Fruit fly (Drosophila melanogaster) whole organism, wandering third instar larva: ENCODE data around the gene CG13287.

ENCODE experiments used
- Abd-B ChIP-seq: fragments of >200 bp; optimal IDR thresholded peaks from 2 replicates; lab custom pipeline; 2017; ENCODE audit warnings: missing biosample characterization, missing genetic modification characterization
- CG32264 ChIP-seq: fragments of 200-800 bp; sonication (Bioruptor generic); optimal IDR thresholded peaks from 2 replicates; lab custom pipeline; 2016; ENCODE audit warnings: missing biosample characterization, missing genetic modification characterization
- CG9705 ChIP-seq: fragments of 200-800 bp; sonication (Bioruptor generic); optimal IDR thresholded peaks from 2 replicates; lab custom pipeline; 2018; ENCODE audit warnings: missing biosample characterization, mild to moderate bottlenecking, missing genetic modification characterization
- Dif ChIP-seq: fragments of 200-275, 200-300 bp; sonication (Bioruptor generic); optimal IDR thresholded peaks from 2 replicates; lab custom pipeline; 2018; ENCODE audit warnings: missing biosample characterization, missing genetic modification characterization; ENCODE audit not compliant: partially characterized antibody
- GATAd ChIP-seq: sonication (Bioruptor generic); optimal IDR thresholded peaks from 2 replicates; lab custom pipeline; 2016; ENCODE audit warnings: missing biosample characterization, missing genetic modification characterization
- Hnf4 ChIP-seq: fragments of 200-800 bp; sonication (Bioruptor generic); optimal IDR thresholded peaks from 2 replicates; lab custom pipeline; 2016; ENCODE audit warnings: missing biosample characterization, mild to moderate bottlenecking, missing genetic modification characterization
- Hr78 ChIP-seq: fragments of >200 bp; optimal IDR thresholded peaks from 2 replicates; lab custom pipeline; 2017; ENCODE audit warnings: missing biosample characterization, missing genetic modification characterization
- Hr83 ChIP-seq: fragments of 200-300 bp; sonication (Bioruptor generic); optimal IDR thresholded peaks from 2 replicates; lab custom pipeline; 2016; ENCODE audit warnings: missing biosample characterization, mild to moderate bottlenecking, missing genetic modification characterization, moderate library complexity; ENCODE audit not compliant: poor library complexity, severe bottlenecking
- Jra ChIP-seq: sonication (Bioruptor generic); optimal IDR thresholded peaks from 2 replicates; lab custom pipeline; 2016; ENCODE audit warnings: missing biosample characterization, missing genetic modification characterization
- Mio ChIP-seq: sonication (Bioruptor generic); optimal IDR thresholded peaks from 2 replicates; lab custom pipeline; 2016; ENCODE audit warnings: missing biosample characterization, missing genetic modification characterization
- Myc ChIP-seq: fragments of >200 bp; optimal IDR thresholded peaks from 2 replicates; lab custom pipeline; 2017
- N ChIP-seq: fragments of >200 bp; optimal IDR thresholded peaks from 2 replicates; lab custom pipeline; 2018; ENCODE audit warnings: missing biosample characterization, missing external identifiers, missing genetic modification characterization
- OdsH ChIP-seq: fragments of 200-800 bp; sonication (Bioruptor generic); optimal IDR thresholded peaks from 2 replicates; lab custom pipeline; 2016; ENCODE audit warnings: missing biosample characterization, mild to moderate bottlenecking, missing genetic modification characterization
- Rel ChIP-seq, 2 experiments: fragments of 200-800 bp; sonication (Bioruptor generic) in 1 of 2; optimal IDR thresholded peaks; 2 replicates in 1 of 2; 3 replicates in 1 of 2; lab custom pipeline; 2016 to 2019; ENCODE audit warnings: mild to moderate bottlenecking in 2 of 2, missing biosample characterization in 2 of 2, missing genetic modification characterization in 2 of 2, moderate library complexity in 1 of 2
- Sp1 ChIP-seq: fragments of 200-800 bp; sonication (Bioruptor generic); optimal IDR thresholded peaks from 3 replicates; lab custom pipeline; 2019; ENCODE audit warnings: missing biosample characterization, mild to moderate bottlenecking, missing genetic modification characterization, moderate library complexity
- Vsx2 ChIP-seq: fragments of 200-300, 225-300 bp; sonication (Bioruptor generic); optimal IDR thresholded peaks from 2 replicates; lab custom pipeline; 2018; ENCODE audit warnings: missing biosample characterization, missing genetic modification characterization; ENCODE audit not compliant: partially characterized antibody
- brk ChIP-seq: fragments of 200-800 bp; sonication (Bioruptor generic); optimal IDR thresholded peaks from 2 replicates; lab custom pipeline; 2016; ENCODE audit warnings: missing biosample characterization, mild to moderate bottlenecking, missing genetic modification characterization
- dmrt93B ChIP-seq: fragments of 200-800 bp; sonication (Bioruptor generic); optimal IDR thresholded peaks from 2 replicates; lab custom pipeline; 2018; ENCODE audit warnings: missing biosample characterization, mild to moderate bottlenecking, missing genetic modification characterization
- dsf ChIP-seq: sonication (Bioruptor generic); optimal IDR thresholded peaks from 2 replicates; lab custom pipeline; 2016; ENCODE audit warnings: missing biosample characterization, missing genetic modification characterization, borderline replicate concordance
- ey ChIP-seq: fragments of 200-800 bp; sonication (Bioruptor generic); optimal IDR thresholded peaks from 2 replicates; lab custom pipeline; 2016; ENCODE audit warnings: missing biosample characterization, missing genetic modification characterization
- fru ChIP-seq: fragments of 200-800 bp; sonication (Bioruptor generic); optimal IDR thresholded peaks from 3 replicates; lab custom pipeline; 2016; ENCODE audit warnings: missing biosample characterization, mild to moderate bottlenecking, missing genetic modification characterization
- pan ChIP-seq: fragments of >200 bp; optimal IDR thresholded peaks from 2 replicates; lab custom pipeline; 2017
- psq ChIP-seq: fragments of 200-800 bp; sonication (Bioruptor generic); optimal IDR thresholded peaks from 3 replicates; lab custom pipeline; 2017; ENCODE audit warnings: missing biosample characterization, mild to moderate bottlenecking, missing genetic modification characterization, moderate library complexity
- rgr ChIP-seq: fragments of 200-800 bp; sonication (Bioruptor generic); optimal IDR thresholded peaks from 3 replicates; lab custom pipeline; 2016; ENCODE audit warnings: missing biosample characterization, mild to moderate bottlenecking, missing genetic modification characterization
- sage ChIP-seq: fragments of 200-800 bp; sonication (Bioruptor generic); optimal IDR thresholded peaks from 2 replicates; lab custom pipeline; 2016; ENCODE audit warnings: missing biosample characterization, mild to moderate bottlenecking, missing genetic modification characterization
- sv ChIP-seq: fragments of 200-800 bp; sonication (Bioruptor generic); optimal IDR thresholded peaks from 3 replicates; lab custom pipeline; 2016; ENCODE audit warnings: missing biosample characterization, missing genetic modification characterization
- tai ChIP-seq: sonication (Bioruptor generic); optimal IDR thresholded peaks from 2 replicates; lab custom pipeline; 2016; ENCODE audit warnings: missing biosample characterization, missing genetic modification characterization

The CG13287 gene

dm6 chr3L:5899305-5899704 is 17.2 kb downstream of the CG13287 start, which contains the start of gene CG32409:
TSS of gene CG32409 (plus strand) at chr3L:5899528.
- TF ChIP-seq fru (GFP tag; lab: Kevin White, UChicago), result no peak
- TF ChIP-seq Myc (lab: Kevin White, UChicago), result peak; percentile 64

- TF ChIP-seq Rel (GFP tag; optimal IDR thresholded peaks at IDR 0.05; lab: Kevin White, UChicago) (no peak), Rel (tag; optimal IDR thresholded peaks at IDR 0.05; lab: Kevin White, UChicago) (peak; percentile 45), rgr (GFP tag; lab: Kevin White, UChicago) (no peak), Vsx2 (GFP tag; lab: Kevin White, UChicago) (peak; percentile 21)
Measured at dm6 chr3L:5902189-5902765, 20.2 kb downstream of the CG13287 start, which contains the start of gene QC. TSS of gene QC (minus strand) at chr3L:5902456.

- no peak for TF ChIP-seq GATAd (GFP tag; lab: Kevin White, UChicago)
- TF ChIP-seq Sp1, result no peak
- TF ChIP-seq sage, result no peak
- no peak for TF ChIP-seq fru (GFP tag; lab: Kevin White, UChicago)
- no peak for TF ChIP-seq dsf (GFP tag; lab: Kevin White, UChicago)
- no peak for TF ChIP-seq Rel (GFP tag; optimal IDR thresholded peaks at IDR 0.05; lab: Kevin White, UChicago)
- TF ChIP-seq Rel (tag; optimal IDR thresholded peaks at IDR 0.05; lab: Kevin White, UChicago), result no peak
- TF ChIP-seq, all 38 proteins: peak for 0
Measured at dm6 chr3L:5903955-5904354, 21.9 kb downstream of the CG13287 start, which contains the start of gene CG32413. TSS of gene CG32413 (minus strand) at chr3L:5904055.

dm6 chr3L:5906599-5906998 is 24.5 kb downstream of the CG13287 start, which contains the start of gene CG10486:
TSS of gene CG10486 (minus strand) at chr3L:5906699.
- TF ChIP-seq sage, result no peak
- TF ChIP-seq Hnf4 (GFP tag; lab: Kevin White, UChicago), result no peak
- TF ChIP-seq OdsH (GFP tag; lab: Kevin White, UChicago), result no peak
- TF ChIP-seq fru (GFP tag; lab: Kevin White, UChicago), result no peak
- no peak for TF ChIP-seq Sp1
- TF ChIP-seq Dif (GFP tag; lab: Kevin White, UChicago), result no peak
- TF ChIP-seq dsf (GFP tag; lab: Kevin White, UChicago), result no peak
- no peak for TF ChIP-seq psq
- TF ChIP-seq rgr (GFP tag; lab: Kevin White, UChicago), result no peak
- TF ChIP-seq sv, result no peak
- TF ChIP-seq Myc (lab: Kevin White, UChicago), result no peak
- TF ChIP-seq brk (GFP tag; lab: Kevin White, UChicago), result no peak
- TF ChIP-seq Rel (GFP tag; optimal IDR thresholded peaks at IDR 0.05; lab: Kevin White, UChicago), result no peak
- no peak for TF ChIP-seq Rel (tag; optimal IDR thresholded peaks at IDR 0.05; lab: Kevin White, UChicago)

- TF ChIP-seq GATAd (GFP tag; lab: Kevin White, UChicago) (no peak), N (GFP tag; lab: Kevin White, UChicago) (no peak), rgr (GFP tag; lab: Kevin White, UChicago) (no peak), Dif (GFP tag; lab: Kevin White, UChicago) (no peak), Hr78 (no peak)
- TF ChIP-seq, all 38 proteins: peak for 0
Measured at dm6 chr3L:5907077-5907476, 25.0 kb downstream of the CG13287 start, which contains the start of gene CG13288. TSS of gene CG13288 (plus strand) at chr3L:5907381.

dm6 chr3L:5920778-5921177 is 38.7 kb downstream of the CG13287 start:
- no peak for TF ChIP-seq ey (GFP tag; lab: Kevin White, UChicago)
- TF ChIP-seq psq, result peak; percentile 56
- no peak for TF ChIP-seq OdsH (GFP tag; lab: Kevin White, UChicago)
- no peak for TF ChIP-seq Jra (GFP tag; lab: Kevin White, UChicago)
- TF ChIP-seq Mio (GFP tag; lab: Kevin White, UChicago), result no peak
- no peak for TF ChIP-seq CG9705 (GFP tag; lab: Kevin White, UChicago)

dm6 chr3L:5921216-5921615 is 39.1 kb downstream of the CG13287 start, which contains the start of gene PXo:
TSS of gene PXo (minus strand) at chr3L:5921316.
- no peak for TF ChIP-seq Rel (GFP tag; optimal IDR thresholded peaks at IDR 0.05; lab: Kevin White, UChicago)
- TF ChIP-seq Rel (tag; optimal IDR thresholded peaks at IDR 0.05; lab: Kevin White, UChicago), result no peak
- no peak for TF ChIP-seq Hr78
- TF ChIP-seq Abd-B (GFP tag; lab: Kevin White, UChicago), result no peak
- TF ChIP-seq pan (lab: Kevin White, UChicago), result no peak
- TF ChIP-seq tai, result no peak
- TF ChIP-seq Jra (GFP tag; lab: Kevin White, UChicago), result no peak
- no peak for TF ChIP-seq CG32264 (GFP tag; lab: Kevin White, UChicago)
- no peak for TF ChIP-seq sage
- no peak for TF ChIP-seq psq
- TF ChIP-seq Hr83 (GFP tag; lab: Kevin White, UChicago), result no peak
- no peak for TF ChIP-seq CG9705 (GFP tag; lab: Kevin White, UChicago)
- TF ChIP-seq dmrt93B (GFP tag; lab: Kevin White, UChicago), result no peak
